Worm (Caenorhabditis elegans) whole organism, young adult: ENCODE results near the gene ZK822.1.

Source experiments
- B0035.1 ChIP-seq: sonication (generic microtip); optimal IDR thresholded peaks from 2 replicates; lab custom pipeline; 2016; ENCODE audit warnings: missing genetic modification characterization, mild to moderate bottlenecking, missing compliant biosample characterization, missing genotype, missing genetic modification reagents
- B0261.1 ChIP-seq: sonication (generic microtip); optimal IDR thresholded peaks from 2 replicates; lab custom pipeline; 2016; ENCODE audit warnings: mild to moderate bottlenecking, missing genetic modification characterization, moderate library complexity, missing compliant biosample characterization
- B0336.3 ChIP-seq: fragments of 200-800 bp; sonication (Bioruptor generic); IDR thresholded peaks from 2 replicates; pipeline ENCODE4 v1.3.6; 2022; ENCODE audit warnings: missing genetic modification characterization, missing compliant biosample characterization
- D2030.7 ChIP-seq: fragments of 200-800 bp; sonication (Bioruptor generic); IDR thresholded peaks from 2 replicates; pipeline ENCODE4 v1.3.6; 2022; ENCODE audit warnings: missing genetic modification reagents, missing genetic modification characterization, missing compliant biosample characterization
- F22D6.2 ChIP-seq: sonication (generic microtip); optimal IDR thresholded peaks from 2 replicates; lab custom pipeline; 2016; ENCODE audit warnings: mild to moderate bottlenecking, missing genetic modification characterization, missing compliant biosample characterization
- F52B5.7 ChIP-seq: sonication (generic microtip); optimal IDR thresholded peaks from 2 replicates; lab custom pipeline; 2016; ENCODE audit warnings: mild to moderate bottlenecking, missing genetic modification characterization, missing compliant biosample characterization
- F57A8.1 ChIP-seq: fragments of 200-800 bp; sonication (Bioruptor generic); optimal IDR thresholded peaks from 2 replicates; lab custom pipeline; 2018; ENCODE audit warnings: mild to moderate bottlenecking, missing genetic modification characterization, moderate library complexity, missing compliant biosample characterization
- K11D2.4 ChIP-seq: fragments of 200-800 bp; sonication (Bioruptor generic); IDR thresholded peaks from 2 replicates; pipeline ENCODE4 v1.3.6; 2022; ENCODE audit warnings: missing genetic modification reagents, missing genetic modification characterization, missing compliant biosample characterization
- ama-1 ChIP-seq, 3 experiments: fragments of 150-350 bp in 1 of 3; sonication (generic microtip) in 2 of 3; optimal IDR thresholded peaks; 2 replicates each; lab custom pipeline; 2014 to 2018; ENCODE audit warnings: missing biosample characterization in 2 of 3, missing genetic modification characterization in 2 of 3, missing genetic modification reagents in 2 of 3
- aptf-2 ChIP-seq: fragments of 200-800 bp; sonication (Bioruptor generic); conservative IDR thresholded peaks from 2 replicates; pipeline ENCODE4 v1.3.6; 2022; ENCODE audit warnings: missing genetic modification reagents, missing genetic modification characterization, missing compliant biosample characterization
- attf-3 ChIP-seq: fragments of 200-800 bp; sonication (Bioruptor generic); conservative IDR thresholded peaks from 2 replicates; pipeline ENCODE4 v1.3.6; 2022; ENCODE audit warnings: missing genetic modification reagents, missing genetic modification characterization, missing compliant biosample characterization
- attf-5 ChIP-seq: fragments of 200-800 bp; sonication (Bioruptor generic); optimal IDR thresholded peaks from 2 replicates; lab custom pipeline; 2018; ENCODE audit warnings: mild to moderate bottlenecking, missing genetic modification characterization, missing compliant biosample characterization
- attf-6 ChIP-seq: fragments of 200-800 bp; sonication (Bioruptor generic); IDR thresholded peaks from 2 replicates; pipeline ENCODE4 v1.3.6; 2022; ENCODE audit warnings: missing genetic modification reagents, missing genetic modification characterization, missing compliant biosample characterization
- bed-2 ChIP-seq: fragments of 200-800 bp; sonication (Bioruptor generic); IDR thresholded peaks from 2 replicates; pipeline ENCODE4 v1.3.6; 2022; ENCODE audit warnings: missing genetic modification reagents, missing genetic modification characterization, missing compliant biosample characterization
- cebp-1 ChIP-seq, 2 experiments: fragments of 200-800 bp in 1 of 2; sonication (Bioruptor generic) in 1 of 2; sonication (generic microtip) in 1 of 2; IDR thresholded peaks in 1 of 2; optimal IDR thresholded peaks in 1 of 2; 2 replicates each; pipeline versions ENCODE4 v1.3.6 to Lab custom; 2017 to 2022; ENCODE audit warnings: missing compliant biosample characterization in 2 of 2, missing genetic modification characterization in 2 of 2, mild to moderate bottlenecking in 1 of 2, missing genetic modification reagents in 1 of 2, moderate library complexity in 1 of 2
- ceh-100 ChIP-seq: fragments of 200-800 bp; sonication (Bioruptor generic); IDR thresholded peaks from 2 replicates; pipeline ENCODE4 v1.3.6; 2022; ENCODE audit warnings: missing genetic modification reagents, missing genetic modification characterization, missing compliant biosample characterization
- dox-1 ChIP-seq: fragments of 200-800 bp; sonication (Bioruptor generic); IDR thresholded peaks from 2 replicates; pipeline ENCODE4 v1.3.6; 2022; ENCODE audit warnings: missing genetic modification reagents, missing genetic modification characterization, missing compliant biosample characterization
- dpl-1 ChIP-seq: fragments of 150-350 bp; optimal IDR thresholded peaks from 2 replicates; lab custom pipeline; 2014; ENCODE audit warnings: missing biosample characterization, missing genetic modification reagents, missing genetic modification characterization
- egl-18 ChIP-seq: fragments of 200-800 bp; sonication (Bioruptor generic); IDR thresholded peaks from 2 replicates; pipeline ENCODE4 v1.3.6; 2022; ENCODE audit warnings: missing genetic modification reagents, missing genetic modification characterization, missing compliant biosample characterization
- fkh-3 ChIP-seq: sonication (generic microtip); optimal IDR thresholded peaks from 2 replicates; lab custom pipeline; 2016; ENCODE audit warnings: mild to moderate bottlenecking, missing genetic modification characterization, missing compliant biosample characterization
- hlh-12 ChIP-seq: sonication (generic microtip); optimal IDR thresholded peaks from 2 replicates; lab custom pipeline; 2016; ENCODE audit warnings: missing genetic modification characterization, missing compliant biosample characterization
- hmg-20 ChIP-seq: fragments of 200-800 bp; sonication (Bioruptor generic); IDR thresholded peaks from 2 replicates; pipeline ENCODE4 v1.3.6; 2022; ENCODE audit warnings: missing genetic modification reagents, missing genetic modification characterization, missing compliant biosample characterization
- let-607 ChIP-seq, 2 experiments: fragments of 200-800 bp in 1 of 2; sonication (Bioruptor generic) in 1 of 2; sonication (generic microtip) in 1 of 2; optimal IDR thresholded peaks; 2 replicates each; lab custom pipeline; 2016 to 2018; ENCODE audit warnings: mild to moderate bottlenecking in 2 of 2, missing compliant biosample characterization in 2 of 2, missing genetic modification characterization in 2 of 2, moderate library complexity in 2 of 2, missing genotype in 1 of 2
- lin-40 ChIP-seq: sonication (generic microtip); optimal IDR thresholded peaks from 2 replicates; lab custom pipeline; 2016; ENCODE audit warnings: missing genetic modification characterization, mild to moderate bottlenecking, missing compliant biosample characterization, missing genotype, missing genetic modification reagents
- madf-10 ChIP-seq: sonication (generic microtip); optimal IDR thresholded peaks from 2 replicates; lab custom pipeline; 2016; ENCODE audit warnings: mild to moderate bottlenecking, missing genetic modification characterization, missing compliant biosample characterization
- madf-6 ChIP-seq: fragments of 200-800 bp; sonication (Bioruptor generic); IDR thresholded peaks from 2 replicates; pipeline ENCODE4 v1.3.6; 2022; ENCODE audit warnings: missing genetic modification reagents, missing genetic modification characterization, missing compliant biosample characterization
- madf-8 ChIP-seq: fragments of 200-800 bp; sonication (Bioruptor generic); conservative IDR thresholded peaks from 2 replicates; pipeline ENCODE4 v1.3.6; 2022; ENCODE audit warnings: missing genetic modification reagents, missing genetic modification characterization, missing compliant biosample characterization
- mes-4 ChIP-seq: sonication (generic microtip); optimal IDR thresholded peaks from 2 replicates; lab custom pipeline; 2016; ENCODE audit warnings: missing genotype, missing genetic modification characterization, missing compliant biosample characterization
- nhr-27 ChIP-seq: fragments of 200-800 bp; sonication (Bioruptor generic); optimal IDR thresholded peaks from 2 replicates; lab custom pipeline; 2018; ENCODE audit warnings: mild to moderate bottlenecking, missing genetic modification characterization, moderate library complexity, missing compliant biosample characterization
- nhr-80 ChIP-seq: sonication (generic microtip); optimal IDR thresholded peaks from 2 replicates; lab custom pipeline; 2016; ENCODE audit warnings: missing genetic modification characterization, missing compliant biosample characterization
- rcor-1 ChIP-seq: fragments of 200-800 bp; sonication (Bioruptor generic); IDR thresholded peaks from 2 replicates; pipeline ENCODE4 v1.3.6; 2022; ENCODE audit warnings: missing genetic modification reagents, missing genetic modification characterization, missing compliant biosample characterization
- rpc-1 ChIP-seq, 2 experiments: fragments of 150-350 bp in 1 of 2; sonication (generic microtip) in 1 of 2; optimal IDR thresholded peaks; 2 replicates each; lab custom pipeline; 2014 to 2018; ENCODE audit warnings: missing biosample characterization in 1 of 2, missing genetic modification characterization in 1 of 2, missing genetic modification reagents in 1 of 2, missing genotype in 1 of 2
- sdz-38 ChIP-seq: sonication (generic microtip); optimal IDR thresholded peaks from 2 replicates; lab custom pipeline; 2016; ENCODE audit warnings: missing genotype, missing genetic modification characterization, missing compliant biosample characterization
- snpc-1.3 ChIP-seq: sonication (generic microtip); optimal IDR thresholded peaks from 2 replicates; lab custom pipeline; 2017; ENCODE audit warnings: missing genetic modification characterization, mild to moderate bottlenecking, missing compliant biosample characterization, antibody characterized with exemption, moderate library complexity, missing genotype, missing genetic modification reagents; ENCODE audit not compliant: insufficient read depth
- snpc-4 ChIP-seq, 5 experiments: fragments of 150-350 bp in 1 of 5; sonication (generic microtip) in 4 of 5; optimal IDR thresholded peaks; 2 replicates each; lab custom pipeline; 2014 to 2018; ENCODE audit warnings: missing genetic modification characterization in 5 of 5, missing biosample characterization in 3 of 5, antibody characterized with exemption in 2 of 5, mild to moderate bottlenecking in 2 of 5, missing compliant biosample characterization in 2 of 5, missing genotype in 2 of 5, moderate library complexity in 2 of 5, missing genetic modification reagents in 1 of 5
- somi-1 ChIP-seq: fragments of 200-800 bp; sonication (Bioruptor generic); optimal IDR thresholded peaks from 2 replicates; lab custom pipeline; 2018; ENCODE audit warnings: mild to moderate bottlenecking, missing genetic modification characterization, missing compliant biosample characterization
- xnd-1 ChIP-seq: sonication (generic microtip); optimal IDR thresholded peaks from 2 replicates; lab custom pipeline; 2016; ENCODE audit warnings: missing genotype, missing genetic modification reagents, missing genetic modification characterization, missing compliant biosample characterization
- ztf-25 ChIP-seq: fragments of 200-800 bp; sonication (Bioruptor generic); IDR thresholded peaks from 2 replicates; pipeline ENCODE4 v1.3.6; 2022; ENCODE audit warnings: missing genetic modification reagents, missing genetic modification characterization, missing compliant biosample characterization
- ztf-28 ChIP-seq: fragments of 200-800 bp; sonication (Bioruptor generic); IDR thresholded peaks from 2 replicates; pipeline ENCODE4 v1.3.6; 2022; ENCODE audit warnings: missing genetic modification reagents, missing genetic modification characterization, missing compliant biosample characterization

Gene ZK822.1

ce11 chrIV:11942313-11942712 lies 20.4 kb upstream of the ZK822.1 start, which contains the start of gene ZK829.1:
Gene ZK829.1 (minus strand): TSS chrIV:11942413.
- TF ChIP-seq dox-1 (no peak), madf-8 (GFP tag; lab: Robert Waterston, UW) (no peak)

DNA sequence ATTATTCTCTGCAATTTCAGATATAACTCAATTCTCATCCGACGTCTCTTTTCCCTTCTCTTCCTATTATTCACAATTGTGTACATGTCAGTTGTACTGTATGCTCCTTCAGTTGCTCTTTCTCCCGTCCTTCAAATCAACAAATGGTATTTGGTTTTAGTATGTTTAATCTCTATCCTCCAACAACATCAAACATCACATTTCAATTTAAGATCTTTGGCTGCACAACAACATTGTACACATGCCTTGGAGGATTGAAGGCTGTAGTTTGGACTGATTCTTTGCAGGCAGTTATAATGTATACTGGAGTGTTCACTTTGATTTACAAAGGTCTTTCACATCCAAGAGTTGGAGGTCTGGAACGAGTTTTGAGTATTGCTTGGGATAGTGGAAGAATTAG lies 16.6 kb upstream of the ZK822.1 start:
- TF ChIP-seq xnd-1 (no peak), K11D2.4 (GFP tag; lab: Robert Waterston, UW) (0 out of 2 replicates have a peak, but pooled peaks have one; percentile 43)

- no peak for TF ChIP-seq madf-10 (tag; lab: Kevin White, UChicago)
- no peak for TF ChIP-seq attf-5 (GFP tag; lab: Kevin White, UChicago)
- no peak for TF ChIP-seq attf-6 (GFP tag; lab: Robert Waterston, UW)
- TF ChIP-seq hlh-12 (tag; lab: Kevin White, UChicago): no peak
- TF ChIP-seq egl-18 (GFP tag; lab: Robert Waterston, UW): no peak
- no peak for TF ChIP-seq dpl-1 (GFP tag; lab: Kevin White, UChicago)
- no peak for TF ChIP-seq aptf-2
These were observed 15.2 kb upstream of the ZK822.1 start, which contains the start of gene slc-5A12 for ce11 chrIV:11937087-11937486. Gene slc-5A12 (plus strand): TSS chrIV:11937419.

DNA sequence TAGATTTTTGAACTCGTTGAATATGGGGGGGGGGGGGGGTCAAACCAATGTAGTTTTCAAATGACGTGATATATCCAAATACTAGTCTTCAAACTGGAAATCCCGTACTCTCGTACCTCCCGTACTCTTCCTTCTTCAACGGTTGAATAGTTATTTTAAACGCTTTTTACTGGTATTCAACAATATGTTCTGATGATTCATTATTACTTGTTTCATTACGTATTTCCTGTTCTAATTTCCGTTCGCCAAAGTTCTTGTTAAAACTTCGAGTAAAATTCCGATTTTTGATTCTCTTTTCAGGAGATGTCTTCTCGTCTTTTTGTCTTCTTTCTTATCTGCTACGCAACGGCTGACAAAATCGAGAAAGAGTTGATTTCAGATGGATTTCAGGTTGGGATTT lies 8.6 kb upstream of the ZK822.1 start, which contains the start of gene nhx-9:
Gene nhx-9, plus strand, starts transcription at position 301 of the 400 bp plus-strand sequence.
- TF ChIP-seq B0261.1 (no peak), ztf-25 (GFP tag; lab: Robert Waterston, UW) (no peak), madf-6 (no peak)

DNA sequence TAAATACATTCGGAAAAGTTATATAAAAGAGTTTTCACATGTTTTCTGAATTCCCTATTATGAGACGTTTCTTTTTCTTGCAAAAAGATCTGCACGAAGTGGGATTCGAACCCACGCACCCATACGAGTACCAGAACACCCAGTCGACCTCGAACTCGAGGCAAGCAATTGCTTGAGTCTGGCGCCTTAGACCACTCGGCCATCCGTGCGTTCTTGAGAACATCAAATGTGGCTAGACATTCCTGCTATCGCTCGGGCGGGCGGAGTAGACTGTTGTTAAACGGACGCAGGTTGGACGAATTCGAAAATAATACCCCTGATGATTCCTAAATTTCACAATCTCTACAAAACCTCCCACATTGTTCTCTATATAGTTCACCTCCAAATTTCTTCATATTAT lies 6.5 kb upstream of the ZK822.1 start:
- TF ChIP-seq let-607 (tag; optimal IDR thresholded peaks at IDR 0.05; lab: Kevin White, UChicago): no peak
- TF ChIP-seq attf-6 (GFP tag; lab: Robert Waterston, UW): peak; percentile 65; the same call in 1 of the 2 replicates
- no peak for TF ChIP-seq ama-1 (optimal IDR thresholded peaks at IDR 0.05; lab: Kevin White, UChicago)
- TF ChIP-seq ama-1 (GFP tag; optimal IDR thresholded peaks at IDR 0.05; lab: Kevin White, UChicago): peak in 1 of 2 experiments; percentile 8
- TF ChIP-seq attf-3: no peak
- TF ChIP-seq cebp-1 (GFP tag; IDR thresholded peaks at IDR 0.05; lab: Robert Waterston, UW): no peak
- no peak for TF ChIP-seq cebp-1 (tag; optimal IDR thresholded peaks at IDR 0.05; lab: Kevin White, UChicago)
- no peak for TF ChIP-seq nhr-27
- TF ChIP-seq fkh-3 (tag; lab: Kevin White, UChicago): no peak
- TF ChIP-seq F52B5.7 (tag; lab: Kevin White, UChicago): no peak
- TF ChIP-seq hmg-20 (GFP tag; lab: Robert Waterston, UW): no peak
- no peak for TF ChIP-seq B0035.1 (tag; lab: Kevin White, UChicago)
- TF ChIP-seq mes-4: peak; percentile 8
- TF ChIP-seq sdz-38 (tag; lab: Kevin White, UChicago): no peak
- no peak for TF ChIP-seq F57A8.1 (GFP tag; lab: Kevin White, UChicago)
- TF ChIP-seq ztf-28: no peak
- peak; percentile 64 for TF ChIP-seq rpc-1 (optimal IDR thresholded peaks at IDR 0.05; lab: Kevin White, UChicago)
- peak; percentile 78 for TF ChIP-seq rpc-1 (tag; optimal IDR thresholded peaks at IDR 0.05; lab: Kevin White, UChicago)
- 0 out of 2 replicates have a peak, but pooled peaks have one; percentile 44 for TF ChIP-seq rcor-1 (GFP tag; lab: Robert Waterston, UW)
- TF ChIP-seq bed-2 (GFP tag; lab: Robert Waterston, UW): no peak
- peak; percentile 28 for TF ChIP-seq snpc-4 (GFP tag; optimal IDR thresholded peaks at IDR 0.05; lab: Kevin White, UChicago)
- peak in 3 of 4 experiments; percentile 29 to 75 (median 58) for TF ChIP-seq snpc-4 (tag; optimal IDR thresholded peaks at IDR 0.05; lab: Kevin White, UChicago)
- peak; percentile 12 for TF ChIP-seq madf-10 (tag; lab: Kevin White, UChicago)
- peak; percentile 26 for TF ChIP-seq nhr-80 (tag; lab: Kevin White, UChicago)
- TF ChIP-seq snpc-1.3 (tag; lab: Kevin White, UChicago): peak; percentile 28
- no peak for TF ChIP-seq dpl-1 (GFP tag; lab: Kevin White, UChicago)
- TF ChIP-seq somi-1 (GFP tag; lab: Kevin White, UChicago): no peak
- no peak for TF ChIP-seq ceh-100
- TF ChIP-seq F22D6.2 (tag; lab: Kevin White, UChicago): no peak
- no peak for TF ChIP-seq lin-40 (tag; lab: Kevin White, UChicago)
- TF ChIP-seq B0336.3 (GFP tag; lab: Robert Waterston, UW): no peak
- TF ChIP-seq D2030.7 (GFP tag; lab: Robert Waterston, UW): peak; percentile 62; the same call in 1 of the 2 replicates
